Fruit fly (Drosophila melanogaster) whole organism, adult: ENCODE data around the gene mats.

Experiments
- CG12768 ChIP-seq: fragments of 200-800 bp; sonication (Bioruptor generic); optimal IDR thresholded peaks from 2 replicates; lab custom pipeline; 2017; ENCODE audit warnings: missing biosample characterization, missing genetic modification characterization, mild to moderate bottlenecking, moderate library complexity, missing genetic modification reagents
- CG14711 ChIP-seq: fragments of 200-800 bp; sonication (Bioruptor generic); optimal IDR thresholded peaks from 2 replicates; lab custom pipeline; 2018; ENCODE audit warnings: missing biosample characterization, mild to moderate bottlenecking, missing genetic modification characterization, moderate library complexity
- CG1620 ChIP-seq: fragments of 200-800 bp; sonication (Bioruptor generic); optimal IDR thresholded peaks from 2 replicates; lab custom pipeline; 2016; ENCODE audit warnings: missing biosample characterization, missing genetic modification characterization
- CG33017 ChIP-seq: fragments of 200-800 bp; sonication (Bioruptor generic); optimal IDR thresholded peaks from 2 replicates; lab custom pipeline; 2018; ENCODE audit warnings: missing biosample characterization, mild to moderate bottlenecking, missing genetic modification characterization, moderate library complexity
- CG7045 ChIP-seq: fragments of 200-800 bp; sonication (Bioruptor generic); optimal IDR thresholded peaks from 2 replicates; lab custom pipeline; 2017; ENCODE audit warnings: missing biosample characterization, mild to moderate bottlenecking, missing genetic modification characterization
- Crg-1 ChIP-seq: fragments of 200-800 bp; sonication (Bioruptor generic); optimal IDR thresholded peaks from 2 replicates; lab custom pipeline; 2016; ENCODE audit warnings: missing biosample characterization, missing genetic modification characterization
- Hr96 ChIP-seq: fragments of 200-800 bp; sonication (Bioruptor generic); optimal IDR thresholded peaks from 2 replicates; lab custom pipeline; 2016; ENCODE audit warnings: missing biosample characterization, missing genetic modification characterization
- cic ChIP-seq: fragments of 200-800 bp; sonication (Bioruptor generic); optimal IDR thresholded peaks from 2 replicates; lab custom pipeline; 2017; ENCODE audit warnings: missing biosample characterization, mild to moderate bottlenecking, missing genetic modification characterization, moderate library complexity
- kay ChIP-seq: fragments of 200-800 bp; sonication (Bioruptor generic); peaks from one replicate; lab custom pipeline; 2016; ENCODE audit warnings: missing biosample characterization, missing genetic modification characterization, borderline replicate concordance
- ovo ChIP-seq: fragments of 200-800 bp; sonication (Bioruptor generic); optimal IDR thresholded peaks from 2 replicates; lab custom pipeline; 2016; ENCODE audit warnings: missing biosample characterization, missing genetic modification characterization
- toe ChIP-seq: fragments of 200-800 bp; sonication (Bioruptor generic); optimal IDR thresholded peaks from 2 replicates; lab custom pipeline; 2016; ENCODE audit warnings: missing biosample characterization, missing genetic modification characterization

DNA sequence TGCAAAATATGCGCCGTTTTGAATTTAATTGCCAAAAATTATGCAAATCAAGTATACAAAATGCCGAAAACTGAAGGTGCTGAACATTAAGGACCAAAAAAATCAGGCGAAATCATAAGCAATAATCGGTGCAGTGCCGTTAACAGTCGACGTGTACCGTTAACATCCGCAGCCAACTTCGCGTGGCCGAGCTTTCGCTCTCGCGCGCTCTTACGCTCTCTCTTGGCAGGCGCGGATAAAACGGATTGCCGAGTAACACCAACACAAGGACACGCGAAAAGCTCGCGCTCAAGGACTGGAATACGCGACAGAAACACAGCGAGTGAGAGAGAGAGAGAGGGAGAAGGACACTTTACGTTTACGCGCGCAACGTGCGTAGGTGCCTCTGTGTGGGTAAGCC lies 49.1 kb downstream of the mats start:
- no peak for TF ChIP-seq Crg-1
- TF ChIP-seq CG33017 (tag; lab: Kevin White, UChicago) = no peak
- no peak for TF ChIP-seq CG1620 (GFP tag; lab: Kevin White, UChicago)
- no peak for TF ChIP-seq CG7045 (GFP tag; lab: Kevin White, UChicago)
- TF ChIP-seq CG14711 (tag; lab: Kevin White, UChicago) = no peak
- no peak for TF ChIP-seq ovo
- TF ChIP-seq CG12768 (GFP tag; lab: Kevin White, UChicago) = no peak
- no peak for TF ChIP-seq toe (GFP tag; lab: Kevin White, UChicago)
- TF ChIP-seq kay = no peak
- TF ChIP-seq Hr96 (GFP tag; lab: Kevin White, UChicago) = no peak
- peak; percentile 61 for TF ChIP-seq cic (GFP tag; lab: Kevin White, UChicago)
